Fruit fly (Drosophila melanogaster) whole organism, pupa: ENCODE results near the gene CG3198.

Source experiments
- CG10348 ChIP-seq: fragments of 200-800 bp; sonication (Bioruptor generic); IDR thresholded peaks from 2 replicates; pipeline ENCODE4 v1.3.6; 2022; ENCODE audit warnings: missing biosample characterization, missing genetic modification characterization
- CG12605 ChIP-seq: fragments of 200-800 bp; sonication (Bioruptor generic); IDR thresholded peaks from 2 replicates; pipeline ENCODE4 v1.3.6; 2022; ENCODE audit warnings: missing biosample characterization, missing genetic modification characterization
- CG13204 ChIP-seq: fragments of 200-800 bp; sonication (Bioruptor generic); optimal IDR thresholded peaks from 2 replicates; lab custom pipeline; 2018; ENCODE audit warnings: missing biosample characterization, mild to moderate bottlenecking, missing genetic modification characterization, moderate library complexity
- CG14655 ChIP-seq: fragments of 200-800 bp; sonication (Bioruptor generic); optimal IDR thresholded peaks from 3 replicates; lab custom pipeline; 2017; ENCODE audit warnings: mild to moderate bottlenecking, missing biosample characterization, missing genetic modification reagents, missing genetic modification characterization
- CG15710 ChIP-seq: fragments of 200-800 bp; sonication (Bioruptor generic); optimal IDR thresholded peaks from 2 replicates; lab custom pipeline; 2018; ENCODE audit warnings: missing biosample characterization, mild to moderate bottlenecking, missing genetic modification characterization, moderate library complexity
- CG17806 ChIP-seq: fragments of 200-800 bp; sonication (Bioruptor generic); optimal IDR thresholded peaks from 2 replicates; lab custom pipeline; 2018; ENCODE audit warnings: missing biosample characterization, mild to moderate bottlenecking, missing genetic modification characterization, moderate library complexity
- CG32121 ChIP-seq: fragments of 200-800 bp; sonication (Bioruptor generic); IDR thresholded peaks from 2 replicates; pipeline ENCODE4 v1.3.6; 2022; ENCODE audit warnings: missing biosample characterization, missing genetic modification characterization
- CG34367 ChIP-seq: fragments of 200-800 bp; sonication (Bioruptor generic); optimal IDR thresholded peaks from 2 replicates; lab custom pipeline; 2018; ENCODE audit warnings: missing biosample characterization, mild to moderate bottlenecking, missing genetic modification characterization
- CG4496 ChIP-seq: fragments of 200-800 bp; sonication (Bioruptor generic); IDR thresholded peaks from 3 replicates; pipeline ENCODE4 v1.3.6; 2022; ENCODE audit warnings: missing biosample characterization, missing genetic modification characterization
- CG8159 ChIP-seq: fragments of 200-800 bp; sonication (Bioruptor generic); optimal IDR thresholded peaks from 3 replicates; lab custom pipeline; 2018; ENCODE audit warnings: missing biosample characterization, mild to moderate bottlenecking, missing genetic modification characterization, moderate library complexity
- CG8301 ChIP-seq: fragments of 200-800 bp; sonication (Bioruptor generic); optimal IDR thresholded peaks from 2 replicates; lab custom pipeline; 2018; ENCODE audit warnings: missing biosample characterization, mild to moderate bottlenecking, missing genetic modification characterization
- CG9948 ChIP-seq: fragments of 200-800 bp; sonication (Bioruptor generic); optimal IDR thresholded peaks from 2 replicates; lab custom pipeline; 2018; ENCODE audit warnings: missing biosample characterization, mild to moderate bottlenecking, missing genetic modification characterization, moderate library complexity
- D1 ChIP-seq: fragments of 200-800 bp; sonication (Bioruptor generic); optimal IDR thresholded peaks from 2 replicates; lab custom pipeline; 2018; ENCODE audit warnings: missing biosample characterization, mild to moderate bottlenecking, missing genetic modification characterization, moderate library complexity
- EcR ChIP-seq: fragments of 200-800 bp; sonication (Bioruptor generic); optimal IDR thresholded peaks from 3 replicates; lab custom pipeline; 2019; ENCODE audit warnings: missing biosample characterization, missing genetic modification characterization, mild to moderate bottlenecking, moderate library complexity, missing genetic modification reagents
- Ets98B ChIP-seq: fragments of 200-800 bp; sonication (Bioruptor generic); IDR thresholded peaks from 2 replicates; pipeline ENCODE4 v1.3.6; 2022; ENCODE audit warnings: missing biosample characterization, missing genetic modification characterization
- Pif1A ChIP-seq: fragments of 200-800 bp; sonication (Bioruptor generic); optimal IDR thresholded peaks from 3 replicates; lab custom pipeline; 2016; ENCODE audit warnings: missing biosample characterization, missing genetic modification characterization
- Pif1B ChIP-seq: fragments of 200-800 bp; sonication (Bioruptor generic); optimal IDR thresholded peaks from 3 replicates; lab custom pipeline; 2016; ENCODE audit warnings: missing biosample characterization, missing genetic modification characterization
- Snoo ChIP-seq: fragments of 200-800 bp; sonication (Bioruptor generic); optimal IDR thresholded peaks from 3 replicates; lab custom pipeline; 2017; ENCODE audit warnings: missing biosample characterization, mild to moderate bottlenecking, missing genetic modification characterization, inconsistent platforms
- fd96Ca ChIP-seq: fragments of 200-800 bp; sonication (Bioruptor generic); IDR thresholded peaks from 3 replicates; pipeline ENCODE4 v1.3.6; 2022; ENCODE audit warnings: missing biosample characterization, missing genetic modification characterization
- gl ChIP-seq: fragments of 200-800 bp; sonication (Bioruptor generic); optimal IDR thresholded peaks from 2 replicates; lab custom pipeline; 2018; ENCODE audit warnings: missing biosample characterization, mild to moderate bottlenecking, missing genetic modification characterization
- rn ChIP-seq: fragments of 200-800 bp; sonication (Bioruptor generic); IDR thresholded peaks from 2 replicates; pipeline ENCODE4 v1.3.6; 2022; ENCODE audit warnings: missing biosample characterization, missing genetic modification characterization

The CG3198 gene

dm6 chrX:6700990-6701530 lies 27.3 kb upstream of the CG3198 start:
- TF ChIP-seq CG34367 (no peak), CG8159 (tag; lab: Kevin White, UChicago) (no peak), EcR (GFP tag; lab: Kevin White, UChicago) (no peak), Pif1B (GFP tag; lab: Kevin White, UChicago) (no peak), CG32121 (GFP tag; lab: Robert Waterston, UW) (no peak), D1 (tag; lab: Kevin White, UChicago) (no peak), CG4496 (GFP tag; lab: Robert Waterston, UW) (no peak), CG13204 (GFP tag; lab: Kevin White, UChicago) (no peak), CG17806 (tag; lab: Kevin White, UChicago) (no peak), fd96Ca (no peak)

dm6 chrX:6700263-6700989 lies 26.7 kb upstream of the CG3198 start:
- TF ChIP-seq Pif1A (GFP tag; lab: Kevin White, UChicago) (peak; percentile 10), CG32121 (GFP tag; lab: Robert Waterston, UW) (no peak; the same call in 1 of the 2 replicates), CG8301 (tag; lab: Kevin White, UChicago) (no peak), rn (GFP tag; lab: Robert Waterston, UW) (no peak), Ets98B (GFP tag; lab: Robert Waterston, UW) (no peak), CG14655 (GFP tag; lab: Kevin White, UChicago) (no peak), Snoo (tag; lab: Kevin White, UChicago) (no peak), EcR (GFP tag; lab: Kevin White, UChicago) (peak; percentile 25), CG8159 (tag; lab: Kevin White, UChicago) (no peak), CG4496 (GFP tag; lab: Robert Waterston, UW) (no peak), fd96Ca (no peak), CG9948 (tag; lab: Kevin White, UChicago) (no peak)
- TF ChIP-seq, all 21 proteins: peak for 2

- TF ChIP-seq CG34367 = no peak
- peak; percentile 68 for TF ChIP-seq Pif1A (GFP tag; lab: Kevin White, UChicago)
- no peak for TF ChIP-seq fd96Ca
- TF ChIP-seq CG8159 (tag; lab: Kevin White, UChicago) = peak; percentile 53
- no peak for TF ChIP-seq rn (GFP tag; lab: Robert Waterston, UW)
- TF ChIP-seq CG13204 (GFP tag; lab: Kevin White, UChicago) = peak; percentile 67
- TF ChIP-seq Ets98B (GFP tag; lab: Robert Waterston, UW) = no peak; the same call in 1 of the 2 replicates
- TF ChIP-seq CG15710 (tag; lab: Kevin White, UChicago) = peak; percentile 44
- peak; percentile 54 for TF ChIP-seq EcR (GFP tag; lab: Kevin White, UChicago)
- peak; percentile 71 for TF ChIP-seq Pif1B (GFP tag; lab: Kevin White, UChicago)
- TF ChIP-seq CG32121 (GFP tag; lab: Robert Waterston, UW) = no peak; the same call in 1 of the 2 replicates
- TF ChIP-seq D1 (tag; lab: Kevin White, UChicago) = no peak
- peak; percentile 41 for TF ChIP-seq CG14655 (GFP tag; lab: Kevin White, UChicago)
- TF ChIP-seq CG8301 (tag; lab: Kevin White, UChicago) = peak; percentile 43
- peak; percentile 24 for TF ChIP-seq CG9948 (tag; lab: Kevin White, UChicago)
- no peak for TF ChIP-seq CG10348
- TF ChIP-seq CG12605 (GFP tag; lab: Robert Waterston, UW) = peak; percentile 38; the same call in 1 of the 2 replicates
- TF ChIP-seq CG4496 (GFP tag; lab: Robert Waterston, UW) = peak; percentile 63; the same call in 2 of the 3 replicates
- peak; percentile 16 for TF ChIP-seq gl (tag; lab: Kevin White, UChicago)
- TF ChIP-seq Snoo (tag; lab: Kevin White, UChicago) = peak; percentile 15
- peak; percentile 24 for TF ChIP-seq CG17806 (tag; lab: Kevin White, UChicago)
Observed at dm6 chrX:6699255-6699885, 25.6 kb upstream of the CG3198 start, which contains the start of gene CG14441. CG14441 (plus strand) TSS chrX:6699508.

dm6 chrX:6698248-6698812 lies 24.6 kb upstream of the CG3198 start, which contains the start of gene CG14440:
CG14440 (minus strand) TSS chrX:6698567.
- no peak for TF ChIP-seq CG13204 (GFP tag; lab: Kevin White, UChicago)
- peak; percentile 3 for TF ChIP-seq D1 (tag; lab: Kevin White, UChicago)
- no peak for TF ChIP-seq CG10348
- TF ChIP-seq Pif1B (GFP tag; lab: Kevin White, UChicago) = peak; percentile 6
- TF ChIP-seq fd96Ca = no peak
- TF ChIP-seq CG4496 (GFP tag; lab: Robert Waterston, UW) = no peak
- TF ChIP-seq CG12605 (GFP tag; lab: Robert Waterston, UW) = no peak

dm6 chrX:6696467-6696866 lies 22.7 kb upstream of the CG3198 start:
- TF ChIP-seq Snoo (tag; lab: Kevin White, UChicago) = peak; percentile 71
- peak; percentile 77 for TF ChIP-seq CG4496 (GFP tag; lab: Robert Waterston, UW)
- TF ChIP-seq CG8159 (tag; lab: Kevin White, UChicago) = peak; percentile 77
- peak; percentile 74 for TF ChIP-seq Ets98B (GFP tag; lab: Robert Waterston, UW)
- peak; percentile 53 for TF ChIP-seq CG13204 (GFP tag; lab: Kevin White, UChicago)
- peak; percentile 63 for TF ChIP-seq CG17806 (tag; lab: Kevin White, UChicago)
- TF ChIP-seq CG34367 = peak; percentile 55
- peak; percentile 75 for TF ChIP-seq CG15710 (tag; lab: Kevin White, UChicago)
- no peak for TF ChIP-seq D1 (tag; lab: Kevin White, UChicago)
- TF ChIP-seq Pif1A (GFP tag; lab: Kevin White, UChicago) = peak; percentile 80
- TF ChIP-seq EcR (GFP tag; lab: Kevin White, UChicago) = no peak
- TF ChIP-seq CG14655 (GFP tag; lab: Kevin White, UChicago) = peak; percentile 69
- TF ChIP-seq CG8301 (tag; lab: Kevin White, UChicago) = peak; percentile 61
- peak; percentile 66 for TF ChIP-seq CG32121 (GFP tag; lab: Robert Waterston, UW)
- 0 out of 2 replicates have a peak, but pooled peaks have one; percentile 17 for TF ChIP-seq rn (GFP tag; lab: Robert Waterston, UW)
- peak; percentile 76 for TF ChIP-seq fd96Ca
- peak; percentile 66 for TF ChIP-seq CG9948 (tag; lab: Kevin White, UChicago)
- peak; percentile 67 for TF ChIP-seq CG12605 (GFP tag; lab: Robert Waterston, UW)
- peak; percentile 66 for TF ChIP-seq Pif1B (GFP tag; lab: Kevin White, UChicago)
- TF ChIP-seq CG10348 = no peak
- TF ChIP-seq gl (tag; lab: Kevin White, UChicago) = peak; percentile 31
